Worm (Caenorhabditis elegans) whole organism, young adult: ENCODE data around the gene ptr-16.

Experiments used
- B0019.2 ChIP-seq: fragments of 200-800 bp; sonication (Bioruptor generic); conservative IDR thresholded peaks from 2 replicates; pipeline ENCODE4 v1.3.6; 2022; ENCODE audit warnings: missing genetic modification reagents, missing genetic modification characterization, missing compliant biosample characterization
- F10E7.11 ChIP-seq: sonication (generic microtip); optimal IDR thresholded peaks from 2 replicates; lab custom pipeline; 2017; ENCODE audit warnings: mild to moderate bottlenecking, missing genetic modification characterization, moderate library complexity, missing compliant biosample characterization
- F33H1.4 ChIP-seq: fragments of 200-800 bp; sonication (Bioruptor generic); IDR thresholded peaks from 2 replicates; pipeline ENCODE4 v1.3.6; 2022; ENCODE audit warnings: missing genetic modification reagents, missing genetic modification characterization, missing compliant biosample characterization
- F39B2.1 ChIP-seq: fragments of 200-800 bp; sonication (Bioruptor generic); IDR thresholded peaks from 2 replicates; pipeline ENCODE4 v1.3.6; 2022; ENCODE audit warnings: missing genetic modification reagents, missing genetic modification characterization, missing compliant biosample characterization
- K12H6.12 ChIP-seq: fragments of 200-800 bp; sonication (Bioruptor generic); optimal IDR thresholded peaks from 2 replicates; lab custom pipeline; 2018; ENCODE audit warnings: mild to moderate bottlenecking, missing genetic modification characterization, missing compliant biosample characterization
- Y53G8AR.9 ChIP-seq: fragments of 200-800 bp; sonication (Bioruptor generic); conservative IDR thresholded peaks from 2 replicates; pipeline ENCODE4 v1.3.6; 2022; ENCODE audit warnings: missing genetic modification reagents, missing genetic modification characterization, missing compliant biosample characterization
- Y56A3A.18 ChIP-seq: fragments of 200-800 bp; sonication (Bioruptor generic); IDR thresholded peaks from 2 replicates; pipeline ENCODE4 v1.3.6; 2022; ENCODE audit warnings: missing genetic modification reagents, missing genetic modification characterization, missing compliant biosample characterization
- Y95B8A.8 ChIP-seq: fragments of 200-800 bp; sonication (Bioruptor generic); IDR thresholded peaks from 2 replicates; pipeline ENCODE4 v1.3.6; 2022; ENCODE audit warnings: missing genetic modification reagents, missing genetic modification characterization, missing compliant biosample characterization
- attf-5 ChIP-seq: fragments of 200-800 bp; sonication (Bioruptor generic); optimal IDR thresholded peaks from 2 replicates; lab custom pipeline; 2018; ENCODE audit warnings: mild to moderate bottlenecking, missing genetic modification characterization, missing compliant biosample characterization
- ccch-3 ChIP-seq: fragments of 200-800 bp; sonication (Bioruptor generic); optimal IDR thresholded peaks from 2 replicates; lab custom pipeline; 2018; ENCODE audit warnings: mild to moderate bottlenecking, missing genetic modification characterization, missing compliant biosample characterization
- cebp-1 ChIP-seq, 2 experiments: fragments of 200-800 bp in 1 of 2; sonication (Bioruptor generic) in 1 of 2; sonication (generic microtip) in 1 of 2; IDR thresholded peaks in 1 of 2; optimal IDR thresholded peaks in 1 of 2; 2 replicates each; pipeline versions ENCODE4 v1.3.6 to Lab custom; 2017 to 2022; ENCODE audit warnings: missing compliant biosample characterization in 2 of 2, missing genetic modification characterization in 2 of 2, mild to moderate bottlenecking in 1 of 2, missing genetic modification reagents in 1 of 2, moderate library complexity in 1 of 2
- cebp-2 ChIP-seq: fragments of 200-800 bp; sonication (Bioruptor generic); IDR thresholded peaks from 2 replicates; pipeline ENCODE4 v1.3.6; 2022; ENCODE audit warnings: missing genetic modification characterization, missing compliant biosample characterization
- ceh-100 ChIP-seq: fragments of 200-800 bp; sonication (Bioruptor generic); IDR thresholded peaks from 2 replicates; pipeline ENCODE4 v1.3.6; 2022; ENCODE audit warnings: missing genetic modification reagents, missing genetic modification characterization, missing compliant biosample characterization
- chd-7 ChIP-seq: sonication (generic microtip); optimal IDR thresholded peaks from 2 replicates; lab custom pipeline; 2016; ENCODE audit warnings: mild to moderate bottlenecking, missing genetic modification characterization, moderate library complexity, missing compliant biosample characterization
- dox-1 ChIP-seq: fragments of 200-800 bp; sonication (Bioruptor generic); IDR thresholded peaks from 2 replicates; pipeline ENCODE4 v1.3.6; 2022; ENCODE audit warnings: missing genetic modification reagents, missing genetic modification characterization, missing compliant biosample characterization
- dpl-1 ChIP-seq: fragments of 150-350 bp; optimal IDR thresholded peaks from 2 replicates; lab custom pipeline; 2014; ENCODE audit warnings: missing biosample characterization, missing genetic modification reagents, missing genetic modification characterization
- efl-1 ChIP-seq: fragments of 150-350 bp; optimal IDR thresholded peaks from 2 replicates; lab custom pipeline; 2014; ENCODE audit warnings: missing biosample characterization, missing genetic modification reagents, missing genetic modification characterization
- egl-18 ChIP-seq: fragments of 200-800 bp; sonication (Bioruptor generic); IDR thresholded peaks from 2 replicates; pipeline ENCODE4 v1.3.6; 2022; ENCODE audit warnings: missing genetic modification reagents, missing genetic modification characterization, missing compliant biosample characterization
- egl-44 ChIP-seq: fragments of 200-800 bp; sonication (Bioruptor generic); IDR thresholded peaks from 2 replicates; pipeline ENCODE4 v1.3.6; 2022; ENCODE audit warnings: missing genetic modification reagents, missing genetic modification characterization, missing compliant biosample characterization
- ekl-4 ChIP-seq: fragments of 200-800 bp; sonication (Bioruptor generic); IDR thresholded peaks from 2 replicates; pipeline ENCODE4 v1.3.6; 2022; ENCODE audit warnings: missing genetic modification reagents, missing genetic modification characterization, missing compliant biosample characterization
- ets-4 ChIP-seq: fragments of 200-800 bp; sonication (Bioruptor generic); optimal IDR thresholded peaks from 2 replicates; lab custom pipeline; 2018; ENCODE audit warnings: mild to moderate bottlenecking, missing genetic modification characterization, missing compliant biosample characterization
- fkh-3 ChIP-seq: sonication (generic microtip); optimal IDR thresholded peaks from 2 replicates; lab custom pipeline; 2016; ENCODE audit warnings: mild to moderate bottlenecking, missing genetic modification characterization, missing compliant biosample characterization
- gei-17 ChIP-seq: fragments of 200-800 bp; sonication (Bioruptor generic); optimal IDR thresholded peaks from 2 replicates; lab custom pipeline; 2018; ENCODE audit warnings: mild to moderate bottlenecking, missing genetic modification characterization, missing compliant biosample characterization
- hmg-1.2 ChIP-seq: fragments of 200-800 bp; sonication (Bioruptor generic); IDR thresholded peaks from 2 replicates; pipeline ENCODE4 v1.3.6; 2022; ENCODE audit warnings: missing genetic modification reagents, missing genetic modification characterization, missing compliant biosample characterization
- hrde-1 ChIP-seq: sonication (generic microtip); optimal IDR thresholded peaks from 2 replicates; lab custom pipeline; 2016; ENCODE audit warnings: missing genetic modification characterization, mild to moderate bottlenecking, missing compliant biosample characterization, moderate library complexity, missing genotype, missing genetic modification reagents, borderline replicate concordance
- lin-40 ChIP-seq: sonication (generic microtip); optimal IDR thresholded peaks from 2 replicates; lab custom pipeline; 2016; ENCODE audit warnings: missing genetic modification characterization, mild to moderate bottlenecking, missing compliant biosample characterization, missing genotype, missing genetic modification reagents
- lin-54 ChIP-seq: fragments of 200-800 bp; sonication (Bioruptor generic); optimal IDR thresholded peaks from 2 replicates; lab custom pipeline; 2018; ENCODE audit warnings: mild to moderate bottlenecking, missing genetic modification characterization, missing compliant biosample characterization
- madf-10 ChIP-seq: sonication (generic microtip); optimal IDR thresholded peaks from 2 replicates; lab custom pipeline; 2016; ENCODE audit warnings: mild to moderate bottlenecking, missing genetic modification characterization, missing compliant biosample characterization
- madf-3 ChIP-seq: fragments of 200-800 bp; sonication (Bioruptor generic); IDR thresholded peaks from 2 replicates; pipeline ENCODE4 v1.3.6; 2022; ENCODE audit warnings: missing genetic modification reagents, missing genetic modification characterization, missing compliant biosample characterization
- mcd-1 ChIP-seq: fragments of 200-800 bp; sonication (Bioruptor generic); IDR thresholded peaks from 2 replicates; pipeline ENCODE4 v1.3.6; 2022; ENCODE audit warnings: missing genetic modification reagents, missing genetic modification characterization, missing compliant biosample characterization
- mes-4 ChIP-seq: sonication (generic microtip); optimal IDR thresholded peaks from 2 replicates; lab custom pipeline; 2016; ENCODE audit warnings: missing genotype, missing genetic modification characterization, missing compliant biosample characterization
- nfya-2 ChIP-seq: fragments of 200-800 bp; sonication (Bioruptor generic); IDR thresholded peaks from 2 replicates; pipeline ENCODE4 v1.3.6; 2022; ENCODE audit warnings: missing genetic modification reagents, missing genetic modification characterization, missing compliant biosample characterization
- nhr-179 ChIP-seq: sonication (generic microtip); optimal IDR thresholded peaks from 2 replicates; lab custom pipeline; 2016; ENCODE audit warnings: mild to moderate bottlenecking, missing genetic modification characterization, missing compliant biosample characterization
- rec-8 ChIP-seq, 2 experiments: sonication (generic microtip); optimal IDR thresholded peaks; 2 replicates each; lab custom pipeline; 2016; ENCODE audit warnings: mild to moderate bottlenecking in 2 of 2, missing genetic modification characterization in 2 of 2, missing genetic modification reagents in 2 of 2, missing genotype in 2 of 2, missing biosample characterization in 1 of 2, missing compliant biosample characterization in 1 of 2, moderate library complexity in 1 of 2
- rpc-1 ChIP-seq, 2 experiments: fragments of 150-350 bp in 1 of 2; sonication (generic microtip) in 1 of 2; optimal IDR thresholded peaks; 2 replicates each; lab custom pipeline; 2014 to 2018; ENCODE audit warnings: missing biosample characterization in 1 of 2, missing genetic modification characterization in 1 of 2, missing genetic modification reagents in 1 of 2, missing genotype in 1 of 2
- snpc-4 ChIP-seq, 5 experiments: fragments of 150-350 bp in 1 of 5; sonication (generic microtip) in 4 of 5; optimal IDR thresholded peaks; 2 replicates each; lab custom pipeline; 2014 to 2018; ENCODE audit warnings: missing genetic modification characterization in 5 of 5, missing biosample characterization in 3 of 5, antibody characterized with exemption in 2 of 5, mild to moderate bottlenecking in 2 of 5, missing compliant biosample characterization in 2 of 5, missing genotype in 2 of 5, moderate library complexity in 2 of 5, missing genetic modification reagents in 1 of 5
- somi-1 ChIP-seq: fragments of 200-800 bp; sonication (Bioruptor generic); optimal IDR thresholded peaks from 2 replicates; lab custom pipeline; 2018; ENCODE audit warnings: mild to moderate bottlenecking, missing genetic modification characterization, missing compliant biosample characterization
- tlf-1 ChIP-seq: fragments of 200-800 bp; sonication (Bioruptor generic); optimal IDR thresholded peaks from 2 replicates; lab custom pipeline; 2018; ENCODE audit warnings: mild to moderate bottlenecking, missing genetic modification characterization, missing compliant biosample characterization
- unc-130 ChIP-seq: sonication (generic microtip); optimal IDR thresholded peaks from 2 replicates; lab custom pipeline; 2016; ENCODE audit warnings: missing genetic modification reagents, missing genetic modification characterization, missing compliant biosample characterization
- ztf-25 ChIP-seq: fragments of 200-800 bp; sonication (Bioruptor generic); IDR thresholded peaks from 2 replicates; pipeline ENCODE4 v1.3.6; 2022; ENCODE audit warnings: missing genetic modification reagents, missing genetic modification characterization, missing compliant biosample characterization
- ztf-28 ChIP-seq: fragments of 200-800 bp; sonication (Bioruptor generic); IDR thresholded peaks from 2 replicates; pipeline ENCODE4 v1.3.6; 2022; ENCODE audit warnings: missing genetic modification reagents, missing genetic modification characterization, missing compliant biosample characterization
- ztf-6 ChIP-seq: fragments of 200-800 bp; sonication (Bioruptor generic); IDR thresholded peaks from 2 replicates; pipeline ENCODE4 v1.3.6; 2022; ENCODE audit warnings: missing genetic modification reagents, missing genetic modification characterization, missing compliant biosample characterization

The ptr-16 gene

ce11 chrV:1152736-1153135, 12.8 kb upstream of the ptr-16 start (continued):
- TF ChIP-seq Y53G8AR.9 (peak; percentile 75), nfya-2 (GFP tag; lab: Robert Waterston, UW) (no peak), lin-54 (peak; percentile 76), cebp-2 (GFP tag; lab: Robert Waterston, UW) (no peak), unc-130 (GFP tag; lab: Kevin White, UChicago) (peak; percentile 43), dpl-1 (GFP tag; lab: Kevin White, UChicago) (peak; percentile 63), madf-3 (GFP tag; lab: Robert Waterston, UW) (peak; percentile 29; the same call in 1 of the 2 replicates), F33H1.4 (GFP tag; lab: Robert Waterston, UW) (peak; percentile 95), ceh-100 (GFP tag; lab: Robert Waterston, UW) (no peak), dox-1 (peak; percentile 36), mcd-1 (GFP tag; lab: Robert Waterston, UW) (peak; percentile 57; the same call in 1 of the 2 replicates), efl-1 (GFP tag; lab: Kevin White, UChicago) (peak; percentile 87), lin-40 (tag; lab: Kevin White, UChicago) (no peak), Y95B8A.8 (peak; percentile 68; the same call in 1 of the 2 replicates), tlf-1 (GFP tag; lab: Kevin White, UChicago) (peak; percentile 65), B0019.2 (GFP tag; lab: Robert Waterston, UW) (peak; percentile 46; the same call in 1 of the 2 replicates)

DNA sequence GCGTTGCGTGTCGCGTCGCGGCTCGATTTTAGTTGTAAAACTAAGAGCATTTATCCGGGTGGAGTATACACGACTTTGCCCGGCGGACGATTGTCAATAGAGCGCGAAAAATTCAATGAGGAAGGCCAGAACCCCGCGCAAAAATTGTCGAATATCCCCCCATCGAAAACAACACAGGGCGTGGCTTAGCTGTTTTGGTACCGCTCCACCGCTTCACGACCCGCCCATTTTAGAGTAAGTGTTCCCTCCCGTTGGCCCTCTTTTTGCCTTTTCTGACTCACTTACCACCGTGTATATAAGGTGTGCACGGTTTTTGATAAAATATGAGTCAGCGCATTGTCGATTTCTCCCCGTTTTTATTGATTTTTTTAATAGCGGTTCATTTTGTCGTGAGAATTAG, 12.1 kb upstream of the ptr-16 start:
- TF ChIP-seq F39B2.1 (no peak), B0019.2 (GFP tag; lab: Robert Waterston, UW) (no peak), Y56A3A.18 (GFP tag; lab: Robert Waterston, UW) (0 out of 2 replicates have a peak, but pooled peaks have one; percentile 17), egl-18 (0 out of 2 replicates have a peak, but pooled peaks have one; percentile 32)
- TF ChIP-seq, all 124 proteins: peak for 2

DNA sequence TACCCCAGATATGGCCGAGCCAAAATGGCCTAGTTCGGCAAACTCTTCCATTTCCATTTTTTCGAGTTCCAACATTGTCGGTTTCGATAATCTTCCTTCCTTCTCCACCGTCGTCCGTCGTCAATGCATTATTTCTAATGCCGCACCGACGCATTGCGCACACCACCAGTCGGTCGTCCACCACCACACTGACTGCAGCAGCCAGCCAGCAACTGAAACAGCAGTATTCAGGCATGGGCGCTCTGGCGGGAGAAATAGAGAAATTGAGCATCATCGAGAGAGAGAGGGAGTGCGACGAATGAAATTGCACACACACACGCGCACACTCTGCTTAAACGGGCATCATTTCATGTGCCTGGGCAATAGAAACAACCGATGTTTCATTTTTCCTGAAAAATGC, 11.6 kb upstream of the ptr-16 start:
- TF ChIP-seq rec-8 (tag; optimal IDR thresholded peaks at IDR 0.05; lab: Kevin White, UChicago): peak in 1 of 2 experiments; percentile 16
- TF ChIP-seq hmg-1.2 (GFP tag; lab: Robert Waterston, UW): peak; percentile 27; the same call in 1 of the 2 replicates
- TF ChIP-seq ekl-4 (GFP tag; lab: Robert Waterston, UW): peak; percentile 32
- no peak for TF ChIP-seq nfya-2 (GFP tag; lab: Robert Waterston, UW)
- TF ChIP-seq ccch-3 (GFP tag; lab: Kevin White, UChicago): peak; percentile 19
- TF ChIP-seq fkh-3 (tag; lab: Kevin White, UChicago): no peak
- peak; percentile 32 for TF ChIP-seq madf-10 (tag; lab: Kevin White, UChicago)
- peak; percentile 58 for TF ChIP-seq K12H6.12 (tag; lab: Kevin White, UChicago)
- TF ChIP-seq mes-4 (tag; lab: Kevin White, UChicago): no peak
- TF ChIP-seq egl-44: 0 out of 2 replicates have a peak, but pooled peaks have one; percentile 33
- TF ChIP-seq ztf-6 (GFP tag; lab: Robert Waterston, UW): 0 out of 2 replicates have a peak, but pooled peaks have one; percentile 37
- TF ChIP-seq lin-54: peak; percentile 5
- TF ChIP-seq mcd-1 (GFP tag; lab: Robert Waterston, UW): peak; percentile 39; the same call in 1 of the 2 replicates
- no peak for TF ChIP-seq hrde-1 (tag; lab: Kevin White, UChicago)
- TF ChIP-seq F10E7.11 (tag; lab: Kevin White, UChicago): no peak
- TF ChIP-seq cebp-1 (GFP tag; IDR thresholded peaks at IDR 0.05; lab: Robert Waterston, UW): peak; percentile 57; the same call in 1 of the 2 replicates
- TF ChIP-seq cebp-1 (tag; optimal IDR thresholded peaks at IDR 0.05; lab: Kevin White, UChicago): peak; percentile 66
- TF ChIP-seq ztf-25 (GFP tag; lab: Robert Waterston, UW): 0 out of 2 replicates have a peak, but pooled peaks have one; percentile 48
- TF ChIP-seq ets-4 (GFP tag; lab: Kevin White, UChicago): peak; percentile 46
- TF ChIP-seq snpc-4 (GFP tag; optimal IDR thresholded peaks at IDR 0.05; lab: Kevin White, UChicago): no peak
- TF ChIP-seq snpc-4 (tag; optimal IDR thresholded peaks at IDR 0.05; lab: Kevin White, UChicago): peak in 2 of 4 experiments; percentile 20 to 32
- TF ChIP-seq ztf-28: no peak
- TF ChIP-seq attf-5 (GFP tag; lab: Kevin White, UChicago): peak; percentile 78
- peak; percentile 18 for TF ChIP-seq gei-17 (GFP tag; lab: Kevin White, UChicago)
- TF ChIP-seq somi-1 (GFP tag; lab: Kevin White, UChicago): peak; percentile 21
- TF ChIP-seq nhr-179 (tag; lab: Kevin White, UChicago): no peak
- peak; percentile 67 for TF ChIP-seq chd-7
- TF ChIP-seq Y53G8AR.9: 0 out of 2 replicates have a peak, but pooled peaks have one; percentile 11
- no peak for TF ChIP-seq rpc-1 (optimal IDR thresholded peaks at IDR 0.05; lab: Kevin White, UChicago)
- TF ChIP-seq rpc-1 (tag; optimal IDR thresholded peaks at IDR 0.05; lab: Kevin White, UChicago): no peak
